Worm (Caenorhabditis elegans): ENCODE results near the gene W07G4.1.

DNA sequence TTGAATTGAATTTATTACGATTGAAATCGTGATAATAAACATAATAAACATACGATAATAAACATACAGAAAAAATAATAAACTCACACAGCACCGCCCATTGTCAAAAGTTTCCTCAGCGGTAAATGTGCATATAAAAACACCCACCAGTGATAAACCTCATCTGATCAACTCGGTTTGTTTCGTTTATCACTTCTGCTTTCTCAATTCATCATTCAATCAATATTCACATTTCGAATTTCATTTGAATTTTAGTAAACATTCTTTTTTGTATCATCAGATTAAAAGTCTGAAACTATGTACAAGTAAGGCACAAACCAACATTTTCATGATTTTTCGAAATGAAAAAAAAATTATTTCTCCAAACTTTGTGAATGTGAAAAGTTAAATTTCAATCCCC is 20.2 kb upstream of the W07G4.1 start, which contains the start of gene try-10:
- TF ChIP-seq dao-5 (tag; optimal IDR thresholded peaks at IDR 0.05) (no peak), W03F9.2 (tag; optimal IDR thresholded peaks at IDR 0.05) (no peak)

All from whole organism, L4/young adult.